Worm (Caenorhabditis elegans) whole organism, L4 larva: ENCODE measurements around the gene gcy-27.

Experiments
- D1046.2 ChIP-seq: fragments of 200-800 bp; sonication (Bioruptor generic); IDR thresholded peaks from 2 replicates; pipeline ENCODE4 v1.3.6; 2022; ENCODE audit warnings: missing genetic modification characterization, missing compliant biosample characterization
- F49E8.2 ChIP-seq: sonication (generic microtip); optimal IDR thresholded peaks from 2 replicates; lab custom pipeline; 2016; ENCODE audit warnings: missing compliant biosample characterization, mild to moderate bottlenecking, missing genetic modification characterization, borderline replicate concordance
- Y75B8A.6 ChIP-seq: fragments of 200-800 bp; sonication (Bioruptor generic); IDR thresholded peaks from 2 replicates; pipeline ENCODE4 v1.3.6; 2022; ENCODE audit warnings: missing genetic modification reagents, missing genetic modification characterization, missing compliant biosample characterization
- ZK337.2 ChIP-seq: fragments of 200-800 bp; sonication (Bioruptor generic); IDR thresholded peaks from 2 replicates; pipeline ENCODE4 v1.3.6; 2022; ENCODE audit warnings: missing genetic modification reagents, missing genetic modification characterization, missing compliant biosample characterization
- ama-1 ChIP-seq: fragments of 150-350 bp; optimal IDR thresholded peaks from 2 replicates; lab custom pipeline; 2014; ENCODE audit warnings: inconsistent platforms, mixed read lengths
- ceh-28 ChIP-seq: fragments of 150-350 bp; optimal IDR thresholded peaks from 2 replicates; lab custom pipeline; 2014; ENCODE audit warnings: missing biosample characterization, missing genetic modification reagents, missing genetic modification characterization
- ceh-44 ChIP-seq: fragments of 200-800 bp; sonication (Bioruptor generic); IDR thresholded peaks from 2 replicates; pipeline ENCODE4 v1.3.6; 2022; ENCODE audit warnings: missing genetic modification reagents, missing genetic modification characterization, missing compliant biosample characterization
- cey-2 ChIP-seq: sonication (generic microtip); optimal IDR thresholded peaks from 3 replicates; lab custom pipeline; 2017; ENCODE audit warnings: missing genetic modification characterization, mild to moderate bottlenecking, missing compliant biosample characterization, antibody characterized with exemption, borderline replicate concordance; ENCODE audit not compliant: insufficient read depth
- daf-16 ChIP-seq, 3 experiments: sonication (generic microtip); optimal IDR thresholded peaks; 2 replicates each; lab custom pipeline; 2016 to 2017; ENCODE audit warnings: missing genetic modification characterization in 3 of 3, missing genetic modification reagents in 3 of 3, mild to moderate bottlenecking in 2 of 3, missing compliant biosample characterization in 2 of 3, missing biosample characterization in 1 of 3, moderate library complexity in 1 of 3
- daf-8 ChIP-seq: fragments of 200-800 bp; sonication (Bioruptor generic); IDR thresholded peaks from 2 replicates; pipeline ENCODE4 v1.3.6; 2022; ENCODE audit warnings: missing genetic modification characterization, missing compliant biosample characterization
- dmd-9 ChIP-seq: fragments of 200-800 bp; sonication (Bioruptor generic); IDR thresholded peaks from 2 replicates; pipeline ENCODE4 v1.3.6; 2022; ENCODE audit warnings: missing genetic modification reagents, missing genetic modification characterization, missing compliant biosample characterization
- dve-1 ChIP-seq: sonication (generic microtip); optimal IDR thresholded peaks from 2 replicates; lab custom pipeline; 2017; ENCODE audit warnings: antibody characterized with exemption, mild to moderate bottlenecking, missing genetic modification characterization, missing compliant biosample characterization; ENCODE audit not compliant: insufficient read depth
- fkh-10 ChIP-seq: fragments of 150-350 bp; optimal IDR thresholded peaks from 2 replicates; lab custom pipeline; 2014; ENCODE audit warnings: missing biosample characterization, missing genetic modification reagents, missing genetic modification characterization
- hmg-1.1 ChIP-seq: fragments of 200-800 bp; sonication (Bioruptor generic); IDR thresholded peaks from 2 replicates; pipeline ENCODE4 v1.3.6; 2022; ENCODE audit warnings: missing genetic modification reagents, missing genetic modification characterization, missing compliant biosample characterization
- lin-1 ChIP-seq: fragments of 200-800 bp; sonication (Bioruptor generic); IDR thresholded peaks from 2 replicates; pipeline ENCODE4 v1.3.6; 2022; ENCODE audit warnings: missing genetic modification reagents, missing genetic modification characterization, missing compliant biosample characterization
- lin-13 ChIP-seq: fragments of 150-350 bp; optimal IDR thresholded peaks from 2 replicates; lab custom pipeline; 2014; ENCODE audit warnings: missing biosample characterization, missing genetic modification reagents, missing genetic modification characterization
- lin-29 ChIP-seq: fragments of 200-800 bp; sonication (Bioruptor generic); IDR thresholded peaks from 2 replicates; pipeline ENCODE4 v1.3.6; 2022; ENCODE audit warnings: missing genetic modification reagents, missing genetic modification characterization, missing compliant biosample characterization
- lin-38 ChIP-seq: fragments of 200-800 bp; sonication (Bioruptor generic); IDR thresholded peaks from 2 replicates; pipeline ENCODE4 v1.3.6; 2022; ENCODE audit warnings: missing genetic modification reagents, missing genetic modification characterization, missing compliant biosample characterization
- madf-5 ChIP-seq, 2 experiments: fragments of 200-800 bp; sonication (Bioruptor generic); IDR thresholded peaks; 2 replicates each; pipeline ENCODE4 v1.3.6; 2022; ENCODE audit warnings: missing compliant biosample characterization in 2 of 2, missing genetic modification characterization in 2 of 2
- madf-9 ChIP-seq: fragments of 200-800 bp; sonication (Bioruptor generic); conservative IDR thresholded peaks from 2 replicates; pipeline ENCODE4 v1.3.6; 2022; ENCODE audit warnings: missing genetic modification reagents, missing genetic modification characterization, missing compliant biosample characterization
- mdl-1 ChIP-seq, 2 experiments: fragments of 150-350 bp in 1 of 2; sonication (generic microtip) in 1 of 2; optimal IDR thresholded peaks; 2 replicates each; lab custom pipeline; 2014 to 2017; ENCODE audit warnings: missing biosample characterization in 2 of 2, missing genetic modification characterization in 2 of 2
- mdt-29 ChIP-seq: fragments of 200-800 bp; sonication (Bioruptor generic); IDR thresholded peaks from 2 replicates; pipeline ENCODE4 v1.3.6; 2022; ENCODE audit warnings: missing genetic modification reagents, missing genetic modification characterization, missing compliant biosample characterization
- mep-1 ChIP-seq: fragments of 150-350 bp; sonication (generic microtip); optimal IDR thresholded peaks from 3 replicates; lab custom pipeline; 2014; ENCODE audit warnings: missing biosample characterization, missing genetic modification characterization
- mes-2 ChIP-seq: sonication (generic microtip); optimal IDR thresholded peaks from 2 replicates; lab custom pipeline; 2016; ENCODE audit warnings: missing genotype, mild to moderate bottlenecking, missing genetic modification characterization, missing compliant biosample characterization; ENCODE audit not compliant: poor library complexity, severe bottlenecking
- mxl-2 ChIP-seq: fragments of 200-800 bp; sonication (Bioruptor generic); conservative IDR thresholded peaks from 2 replicates; pipeline ENCODE4 v1.3.6; 2022; ENCODE audit warnings: missing genetic modification reagents, missing genetic modification characterization, missing compliant biosample characterization
- mxl-3 ChIP-seq: fragments of 200-800 bp; sonication (Bioruptor generic); optimal IDR thresholded peaks from 2 replicates; lab custom pipeline; 2018; ENCODE audit warnings: mild to moderate bottlenecking, missing genetic modification characterization, missing compliant biosample characterization
- nhr-11 ChIP-seq: fragments of 150-350 bp; optimal IDR thresholded peaks from 2 replicates; lab custom pipeline; 2014; ENCODE audit warnings: missing biosample characterization, missing genetic modification characterization
- nhr-28 ChIP-seq: fragments of 150-350 bp; optimal IDR thresholded peaks from 2 replicates; lab custom pipeline; 2014; ENCODE audit warnings: missing biosample characterization, missing genetic modification characterization
- nhr-48 ChIP-seq: sonication (generic microtip); optimal IDR thresholded peaks from 2 replicates; lab custom pipeline; 2016; ENCODE audit warnings: mild to moderate bottlenecking, missing genetic modification characterization, missing compliant biosample characterization
- nhr-77 ChIP-seq: fragments of 150-350 bp; optimal IDR thresholded peaks from 2 replicates; lab custom pipeline; 2014; ENCODE audit warnings: missing biosample characterization, missing genetic modification characterization
- php-3 ChIP-seq: fragments of 200-800 bp; sonication (Bioruptor generic); IDR thresholded peaks from 2 replicates; pipeline ENCODE4 v1.3.6; 2022; ENCODE audit warnings: missing genetic modification reagents, missing genetic modification characterization, missing compliant biosample characterization
- pqm-1 ChIP-seq: sonication (generic microtip); optimal IDR thresholded peaks from 2 replicates; lab custom pipeline; 2017; ENCODE audit warnings: missing biosample characterization, missing genetic modification characterization
- rbr-2 ChIP-seq: sonication (generic microtip); optimal IDR thresholded peaks from 2 replicates; lab custom pipeline; 2016; ENCODE audit warnings: missing genotype, missing genetic modification characterization, missing compliant biosample characterization
- saeg-2 ChIP-seq: fragments of 200-800 bp; sonication (Bioruptor generic); IDR thresholded peaks from 2 replicates; pipeline ENCODE4 v1.3.6; 2022; ENCODE audit warnings: missing genetic modification reagents, missing genetic modification characterization, missing compliant biosample characterization
- spr-1 ChIP-seq: sonication (generic microtip); optimal IDR thresholded peaks from 2 replicates; lab custom pipeline; 2016; ENCODE audit warnings: mild to moderate bottlenecking, missing genetic modification characterization, missing compliant biosample characterization
- unc-130 ChIP-seq: sonication (generic microtip); optimal IDR thresholded peaks from 2 replicates; lab custom pipeline; 2016; ENCODE audit warnings: missing genetic modification reagents, missing genetic modification characterization, missing compliant biosample characterization
- unc-62 ChIP-seq, 3 experiments: fragments of 150-350 bp in 1 of 3; sonication (generic microtip); optimal IDR thresholded peaks in 2 of 3; peaks in 1 of 3; 1 replicate in 1 of 3; 2 replicates in 2 of 3; lab custom pipeline; 2014 to 2017; ENCODE audit warnings: missing biosample characterization in 3 of 3, missing genetic modification characterization in 3 of 3, missing genetic modification reagents in 3 of 3, missing genotype in 1 of 3
- zfp-2 ChIP-seq: sonication (generic microtip); optimal IDR thresholded peaks from 2 replicates; lab custom pipeline; 2016; ENCODE audit warnings: mild to moderate bottlenecking, missing genetic modification characterization, missing compliant biosample characterization
- zip-11 ChIP-seq: fragments of 200-800 bp; sonication (Bioruptor generic); IDR thresholded peaks from 2 replicates; pipeline ENCODE4 v1.3.6; 2022; ENCODE audit warnings: missing genetic modification characterization, missing compliant biosample characterization
- ztf-7 ChIP-seq: fragments of 150-350 bp; optimal IDR thresholded peaks from 2 replicates; lab custom pipeline; 2014; ENCODE audit warnings: missing biosample characterization, missing genetic modification characterization

Gene gcy-27

ce11 chrIV:17432223-17432826, 4.1 kb downstream of the gcy-27 start:
- TF ChIP-seq pqm-1 (tag; lab: Kevin White, UChicago) (peak; percentile 73), unc-62 (GFP tag; optimal IDR thresholded peaks at IDR 0.05 in 1 of 2; lab: Kevin White, UChicago) (peak in 1 of 2 experiments; percentile 93), unc-62 (tag; optimal IDR thresholded peaks at IDR 0.05; lab: Kevin White, UChicago) (no peak), daf-16 (GFP tag; optimal IDR thresholded peaks at IDR 0.05; lab: Kevin White, UChicago) (no peak), daf-16 (tag; optimal IDR thresholded peaks at IDR 0.05; lab: Kevin White, UChicago) (peak; percentile 53), mep-1 (tag; lab: Kevin White, UChicago) (no peak), nhr-28 (tag; lab: Kevin White, UChicago) (peak; percentile 72), spr-1 (no peak), dve-1 (tag; lab: Kevin White, UChicago) (peak; percentile 39), php-3 (no peak), ceh-44 (GFP tag; lab: Robert Waterston, UW) (no peak)
- TF ChIP-seq, all 104 proteins: peak for 5

ce11 chrIV:17431287-17431686, 5.2 kb downstream of the gcy-27 start, which contains the start of gene lact-6:
lact-6 (minus strand) TSS chrIV:17431387.
- TF ChIP-seq mxl-2 (GFP tag; lab: Robert Waterston, UW): no peak

ce11 chrIV:17427423-17427822, 9.0 kb downstream of the gcy-27 start, which contains the start of gene C06A12.3:
C06A12.3 (plus strand) TSS chrIV:17427723.
- TF ChIP-seq nhr-77 (no peak), madf-9 (GFP tag; lab: Robert Waterston, UW) (no peak), daf-8 (no peak), ZK337.2 (GFP tag; lab: Robert Waterston, UW) (no peak), cey-2 (tag; lab: Kevin White, UChicago) (no peak), mxl-3 (GFP tag; lab: Kevin White, UChicago) (no peak), nhr-11 (tag; lab: Kevin White, UChicago) (no peak), mxl-2 (GFP tag; lab: Robert Waterston, UW) (no peak), D1046.2 (GFP tag; lab: Robert Waterston, UW) (no peak), nhr-48 (no peak), hmg-1.1 (GFP tag; lab: Robert Waterston, UW) (no peak), dmd-9 (GFP tag; lab: Robert Waterston, UW) (no peak), Y75B8A.6 (GFP tag; lab: Robert Waterston, UW) (no peak), saeg-2 (GFP tag; lab: Robert Waterston, UW) (no peak), unc-130 (GFP tag; lab: Kevin White, UChicago) (no peak)

- no peak for TF ChIP-seq mxl-2 (GFP tag; lab: Robert Waterston, UW)
- TF ChIP-seq rbr-2 (tag; lab: Kevin White, UChicago): peak; percentile 20
- TF ChIP-seq unc-62 (GFP tag; optimal IDR thresholded peaks at IDR 0.05 in 1 of 2; lab: Kevin White, UChicago): peak in 1 of 2 experiments; percentile 97
- TF ChIP-seq unc-62 (tag; optimal IDR thresholded peaks at IDR 0.05; lab: Kevin White, UChicago): no peak
Measured at ce11 chrIV:17426970-17427369, 9.5 kb downstream of the gcy-27 start.

ce11 chrIV:17417723-17418122, 18.7 kb downstream of the gcy-27 start, which contains the start of gene npr-26:
npr-26 (minus strand) TSS chrIV:17417823.
- no peak for TF ChIP-seq lin-13 (GFP tag; lab: Kevin White, UChicago)
- no peak for TF ChIP-seq mdl-1 (tag; optimal IDR thresholded peaks at IDR 0.05; lab: Kevin White, UChicago)
- no peak for TF ChIP-seq ama-1
- TF ChIP-seq zfp-2 (tag; lab: Kevin White, UChicago): no peak
- no peak for TF ChIP-seq madf-5 (GFP tag; IDR thresholded peaks at IDR 0.05; lab: Robert Waterston, UW)
- no peak for TF ChIP-seq mxl-2 (GFP tag; lab: Robert Waterston, UW)
- TF ChIP-seq lin-29: no peak
- no peak for TF ChIP-seq ceh-28 (tag; lab: Kevin White, UChicago)
- TF ChIP-seq mdt-29: no peak
- TF ChIP-seq zip-11 (GFP tag; lab: Robert Waterston, UW): no peak
- TF ChIP-seq F49E8.2: no peak
- no peak for TF ChIP-seq lin-1 (GFP tag; lab: Robert Waterston, UW)
- TF ChIP-seq fkh-10 (GFP tag; lab: Kevin White, UChicago): no peak
- TF ChIP-seq ztf-7 (tag; lab: Kevin White, UChicago): no peak
- no peak for TF ChIP-seq lin-38 (GFP tag; lab: Robert Waterston, UW)
- no peak for TF ChIP-seq mes-2 (tag; lab: Kevin White, UChicago)
